Worm (Caenorhabditis elegans): ENCODE measurements around the gene R08C7.4.
A peak's percentile ranks its signal among the peaks of the same experiment; 100 is the strongest.

The R08C7.4 gene

DNA sequence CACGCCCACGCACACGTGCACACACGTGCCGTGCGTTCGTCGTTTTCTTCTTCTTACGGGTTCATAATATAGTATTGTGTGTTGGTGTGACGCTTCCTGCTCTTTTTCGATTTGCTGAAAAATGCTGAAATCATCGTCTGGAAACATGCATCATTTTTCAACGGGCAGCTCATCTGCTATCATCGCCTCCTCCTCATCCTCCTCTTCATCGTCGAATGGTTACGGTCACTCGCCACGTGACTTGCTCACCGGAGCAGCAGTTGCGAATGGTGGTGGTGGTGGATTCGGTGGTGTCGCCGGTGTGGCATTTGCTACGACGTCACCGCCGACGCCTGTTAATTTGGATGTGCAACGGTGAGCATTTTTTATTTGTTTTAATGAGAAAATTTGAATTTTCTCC, 26.1 kb upstream of the R08C7.4 start (continued):
- TF ChIP-seq saeg-2 (GFP tag; IDR thresholded peaks at IDR 0.05) (no peak), php-3 (GFP tag; IDR thresholded peaks at IDR 0.05) (0 out of 2 replicates have a peak, but pooled peaks have one; percentile 8), nhr-77 (tag; optimal IDR thresholded peaks at IDR 0.05) (no peak), snpc-4 (tag; optimal IDR thresholded peaks at IDR 0.05) (no peak), ces-1 (GFP tag; optimal IDR thresholded peaks at IDR 0.05) (no peak), hlh-30 (tag; optimal IDR thresholded peaks at IDR 0.05; ENCODE audit: insufficient read depth) (peak; percentile 24), T20F7.1 (GFP tag; optimal IDR thresholded peaks at IDR 0.05) (no peak), hif-1 (tag; optimal IDR thresholded peaks at IDR 0.05) (peak in 1 of 2 experiments; percentile 9), ztf-7 (tag; optimal IDR thresholded peaks at IDR 0.05) (no peak), F44E2.7 (GFP tag; IDR thresholded peaks at IDR 0.05) (no peak), madf-9 (GFP tag; conservative IDR thresholded peaks at IDR 0.05) (no peak), mxl-3 (GFP tag; optimal IDR thresholded peaks at IDR 0.05) (peak; percentile 22), dmd-8 (GFP tag; IDR thresholded peaks at IDR 0.05) (no peak), nhr-102 (tag; optimal IDR thresholded peaks at IDR 0.05) (no peak), nhr-237 (tag; optimal IDR thresholded peaks at IDR 0.05) (no peak), hlh-11 (tag; optimal IDR thresholded peaks at IDR 0.05) (no peak), nhr-42 (GFP tag; IDR thresholded peaks at IDR 0.05) (no peak), dmd-6 (GFP tag; IDR thresholded peaks at IDR 0.05) (0 out of 2 replicates have a peak, but pooled peaks have one; percentile 12), arid-1 (GFP tag; conservative IDR thresholded peaks at IDR 0.05) (no peak), D1046.2 (GFP tag; IDR thresholded peaks at IDR 0.05) (no peak), zfp-2 (tag; optimal IDR thresholded peaks at IDR 0.05) (no peak), set-16 (GFP tag; IDR thresholded peaks at IDR 0.05) (peak; percentile 38; the same call in 1 of the 2 replicates)

- TF ChIP-seq ceh-28 (tag; optimal IDR thresholded peaks at IDR 0.05) = no peak
- TF ChIP-seq F26F4.8 (GFP tag; conservative IDR thresholded peaks at IDR 0.05) = no peak
- peak; percentile 49 for TF ChIP-seq aha-1 (tag)
- TF ChIP-seq ama-1 (optimal IDR thresholded peaks at IDR 0.05) = peak; percentile 53
Measured at ce11 chrIV:4410526-4410925, 24.3 kb upstream of the R08C7.4 start.

ce11 chrIV:4411311-4411947, 23.4 kb upstream of the R08C7.4 start:
- TF ChIP-seq zip-11 (GFP tag; IDR thresholded peaks at IDR 0.05) = no peak
- no peak for TF ChIP-seq zag-1 (tag; optimal IDR thresholded peaks at IDR 0.05)
- TF ChIP-seq lin-39 (tag; optimal IDR thresholded peaks at IDR 0.05) = no peak
- TF ChIP-seq nhr-6 (tag; optimal IDR thresholded peaks at IDR 0.05) = no peak
- no peak for TF ChIP-seq mdt-29 (GFP tag; IDR thresholded peaks at IDR 0.05)
- TF ChIP-seq hif-1 (tag; optimal IDR thresholded peaks at IDR 0.05) = peak in 1 of 2 experiments; percentile 5
- TF ChIP-seq unc-62 (GFP tag; optimal IDR thresholded peaks at IDR 0.05 in 1 of 2) = peak in 1 of 2 experiments; percentile 95
- TF ChIP-seq unc-62 (tag; optimal IDR thresholded peaks at IDR 0.05) = no peak
- no peak for TF ChIP-seq ceh-32 (tag; optimal IDR thresholded peaks at IDR 0.05; ENCODE audit: poor library complexity)
- TF ChIP-seq ces-1 (GFP tag; optimal IDR thresholded peaks at IDR 0.05) = no peak
- TF ChIP-seq zfp-2 (tag; optimal IDR thresholded peaks at IDR 0.05) = no peak
- no peak for TF ChIP-seq Y5F2A.4 (GFP tag; optimal IDR thresholded peaks at IDR 0.05)
- peak; percentile 1 for TF ChIP-seq ama-1 (optimal IDR thresholded peaks at IDR 0.05)
- TF ChIP-seq zip-2 (tag; optimal IDR thresholded peaks at IDR 0.05) = no peak
- TF ChIP-seq T20F7.1 (GFP tag; optimal IDR thresholded peaks at IDR 0.05) = no peak
- no peak for TF ChIP-seq cey-2 (tag; optimal IDR thresholded peaks at IDR 0.05; ENCODE audit: borderline replicate concordance, insufficient read depth)
- no peak for TF ChIP-seq nhr-111 (GFP tag; optimal IDR thresholded peaks at IDR 0.05)
- TF ChIP-seq set-16 (GFP tag; IDR thresholded peaks at IDR 0.05) = no peak
- TF ChIP-seq ceh-62 (tag; optimal IDR thresholded peaks at IDR 0.05) = no peak
- no peak for TF ChIP-seq dve-1 (tag; optimal IDR thresholded peaks at IDR 0.05; ENCODE audit: insufficient read depth)
- no peak for TF ChIP-seq hlh-30 (tag; optimal IDR thresholded peaks at IDR 0.05; ENCODE audit: insufficient read depth)
- no peak for TF ChIP-seq hmg-1.1 (GFP tag; IDR thresholded peaks at IDR 0.05)
- 0 out of 2 replicates have a peak, but pooled peaks have one; percentile 15 for TF ChIP-seq zfp-3 (GFP tag; conservative IDR thresholded peaks at IDR 0.05)
- TF ChIP-seq Y105C5A.15 (GFP tag; IDR thresholded peaks at IDR 0.05) = no peak
- TF ChIP-seq aha-1 (tag) = peak; percentile 2
- no peak for TF ChIP-seq nhr-48 (tag; optimal IDR thresholded peaks at IDR 0.05)
- no peak for TF ChIP-seq Y75B8A.6 (GFP tag; IDR thresholded peaks at IDR 0.05)
- no peak for TF ChIP-seq madf-9 (GFP tag; conservative IDR thresholded peaks at IDR 0.05)

Measured in whole organism, L4 larva.